Worm (Caenorhabditis elegans) whole organism, young adult: ENCODE data around the gene srx-135.

Experiments
- B0261.1 ChIP-seq: sonication (generic microtip); optimal IDR thresholded peaks from 2 replicates; lab custom pipeline; 2016; ENCODE audit warnings: mild to moderate bottlenecking, missing genetic modification characterization, moderate library complexity, missing compliant biosample characterization
- F37B4.10 ChIP-seq: fragments of 200-800 bp; sonication (Bioruptor generic); IDR thresholded peaks from 2 replicates; pipeline ENCODE4 v1.3.6; 2022; ENCODE audit warnings: missing genetic modification characterization, missing compliant biosample characterization
- egrh-3 ChIP-seq: fragments of 200-800 bp; sonication (Bioruptor generic); IDR thresholded peaks from 2 replicates; pipeline ENCODE4 v1.3.6; 2022; ENCODE audit warnings: missing genetic modification reagents, missing genetic modification characterization, missing compliant biosample characterization
- ekl-4 ChIP-seq: fragments of 200-800 bp; sonication (Bioruptor generic); IDR thresholded peaks from 2 replicates; pipeline ENCODE4 v1.3.6; 2022; ENCODE audit warnings: missing genetic modification reagents, missing genetic modification characterization, missing compliant biosample characterization
- gei-17 ChIP-seq: fragments of 200-800 bp; sonication (Bioruptor generic); optimal IDR thresholded peaks from 2 replicates; lab custom pipeline; 2018; ENCODE audit warnings: mild to moderate bottlenecking, missing genetic modification characterization, missing compliant biosample characterization
- madf-6 ChIP-seq: fragments of 200-800 bp; sonication (Bioruptor generic); IDR thresholded peaks from 2 replicates; pipeline ENCODE4 v1.3.6; 2022; ENCODE audit warnings: missing genetic modification reagents, missing genetic modification characterization, missing compliant biosample characterization
- nhr-27 ChIP-seq: fragments of 200-800 bp; sonication (Bioruptor generic); optimal IDR thresholded peaks from 2 replicates; lab custom pipeline; 2018; ENCODE audit warnings: mild to moderate bottlenecking, missing genetic modification characterization, moderate library complexity, missing compliant biosample characterization
- rcor-1 ChIP-seq: fragments of 200-800 bp; sonication (Bioruptor generic); IDR thresholded peaks from 2 replicates; pipeline ENCODE4 v1.3.6; 2022; ENCODE audit warnings: missing genetic modification reagents, missing genetic modification characterization, missing compliant biosample characterization
- ztf-25 ChIP-seq: fragments of 200-800 bp; sonication (Bioruptor generic); IDR thresholded peaks from 2 replicates; pipeline ENCODE4 v1.3.6; 2022; ENCODE audit warnings: missing genetic modification reagents, missing genetic modification characterization, missing compliant biosample characterization

DNA sequence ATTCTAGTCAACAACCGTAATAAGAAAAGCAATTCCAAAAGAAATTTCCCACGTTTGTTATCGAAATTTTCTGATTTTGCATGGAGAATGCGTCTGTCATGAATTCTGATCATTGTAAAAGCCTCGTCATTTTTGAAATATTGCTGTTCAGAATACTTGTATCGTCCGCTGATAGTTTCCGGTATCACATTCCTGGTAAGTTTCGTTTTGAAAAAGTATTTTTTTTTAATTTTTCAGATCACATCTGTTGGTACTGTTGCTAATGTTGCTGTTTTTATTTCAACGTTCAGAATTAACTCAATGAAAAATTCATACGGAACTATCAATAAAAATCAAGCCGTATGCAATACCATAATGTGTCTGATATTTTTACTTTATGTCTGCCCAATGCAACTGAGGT is 18.1 kb upstream of the srx-135 start, which contains the start of gene srx-17:
- TF ChIP-seq F37B4.10 (GFP tag; lab: Robert Waterston, UW) (no peak), egrh-3 (GFP tag; lab: Robert Waterston, UW) (no peak), madf-6 (GFP tag; lab: Robert Waterston, UW) (no peak), rcor-1 (GFP tag; lab: Robert Waterston, UW) (no peak), ztf-25 (GFP tag; lab: Robert Waterston, UW) (no peak), B0261.1 (tag; lab: Kevin White, UChicago) (no peak), gei-17 (GFP tag; lab: Kevin White, UChicago) (no peak), ekl-4 (GFP tag; lab: Robert Waterston, UW) (no peak), nhr-27 (no peak)
